Worm (Caenorhabditis elegans) whole organism, L2 larva: ENCODE data around the gene Y116A8B.4.

Source experiments
- aly-2 ChIP-seq: fragments of 150-350 bp; optimal IDR thresholded peaks from 2 replicates; lab custom pipeline; 2014; ENCODE audit warnings: missing biosample characterization, missing genetic modification characterization
- elt-3 ChIP-seq: sonication (generic microtip); optimal IDR thresholded peaks from 2 replicates; lab custom pipeline; 2017; ENCODE audit warnings: missing biosample characterization, missing genetic modification characterization
- nhr-12 ChIP-seq: fragments of 150-350 bp; optimal IDR thresholded peaks from 2 replicates; lab custom pipeline; 2014; ENCODE audit warnings: missing biosample characterization, missing genetic modification characterization
- nhr-237 ChIP-seq: fragments of 150-350 bp; optimal IDR thresholded peaks from 2 replicates; lab custom pipeline; 2014; ENCODE audit warnings: missing biosample characterization, missing genetic modification characterization
- nhr-25 ChIP-seq: fragments of 150-350 bp; sonication (generic microtip); optimal IDR thresholded peaks from 3 replicates; lab custom pipeline; 2014; ENCODE audit warnings: missing biosample characterization, missing genetic modification characterization
- unc-39 ChIP-seq: fragments of 150-350 bp; optimal IDR thresholded peaks from 2 replicates; lab custom pipeline; 2014; ENCODE audit warnings: missing biosample characterization, missing genetic modification characterization
- unc-55 ChIP-seq: fragments of 150-350 bp; sonication (generic microtip); optimal IDR thresholded peaks from 3 replicates; lab custom pipeline; 2014; ENCODE audit warnings: missing biosample characterization, missing genetic modification reagents, missing genetic modification characterization
- unc-62 ChIP-seq: fragments of 150-350 bp; optimal IDR thresholded peaks from 2 replicates; lab custom pipeline; 2014; ENCODE audit warnings: missing biosample characterization, missing genetic modification reagents, missing genetic modification characterization

DNA sequence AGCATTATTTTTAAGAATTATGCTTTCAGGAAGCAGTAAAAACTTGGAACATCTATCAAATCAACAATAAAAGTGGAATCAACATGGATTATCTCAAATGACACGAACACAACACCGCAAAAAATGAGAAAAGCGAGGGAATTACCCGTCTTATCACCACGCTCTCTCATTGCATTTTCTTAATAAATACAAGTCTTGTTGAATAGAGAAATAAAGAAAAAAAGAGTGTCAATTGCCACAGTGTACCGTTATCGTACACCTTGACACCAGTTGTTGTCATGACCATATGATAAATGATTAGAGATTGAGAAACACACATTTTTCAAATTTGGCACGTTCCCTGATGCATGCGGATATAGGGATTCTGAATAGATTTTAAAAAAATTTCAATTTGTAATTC, 40.1 kb downstream of the Y116A8B.4 start:
- TF ChIP-seq unc-55 = no peak
- TF ChIP-seq unc-62 (GFP tag; lab: Kevin White, UChicago) = no peak
- no peak for TF ChIP-seq aly-2 (tag; lab: Kevin White, UChicago)
- TF ChIP-seq nhr-237 (tag; lab: Kevin White, UChicago) = no peak
- TF ChIP-seq nhr-12 = no peak
- TF ChIP-seq elt-3 (tag; lab: Kevin White, UChicago) = no peak
- no peak for TF ChIP-seq unc-39 (tag; lab: Kevin White, UChicago)
- TF ChIP-seq nhr-25 (tag; lab: Kevin White, UChicago) = peak; percentile 27
